Worm (Caenorhabditis elegans) whole organism, L4 larva: ENCODE results near the gene Y50D4C.5.

Experiments
- lin-15B ChIP-seq: fragments of 150-350 bp; sonication (generic microtip); optimal IDR thresholded peaks from 3 replicates; lab custom pipeline; 2014; ENCODE audit warnings: missing biosample characterization, missing genetic modification characterization
- nhr-77 ChIP-seq: fragments of 150-350 bp; optimal IDR thresholded peaks from 2 replicates; lab custom pipeline; 2014; ENCODE audit warnings: missing biosample characterization, missing genetic modification characterization
- skn-1 ChIP-seq: fragments of 150-350 bp; optimal IDR thresholded peaks from 2 replicates; lab custom pipeline; 2014; ENCODE audit warnings: missing biosample characterization, missing genetic modification characterization

- no peak for TF ChIP-seq skn-1 (tag; lab: Kevin White, UChicago)
- TF ChIP-seq lin-15B (tag; lab: Kevin White, UChicago): no peak
- no peak for TF ChIP-seq nhr-77 (tag; lab: Kevin White, UChicago)
Observed at ce11 chrV:995635-996034, 7.9 kb downstream of the Y50D4C.5 start.
